Worm (Caenorhabditis elegans): ENCODE results near the gene F11D5.6.

F11D5.6 gene

DNA sequence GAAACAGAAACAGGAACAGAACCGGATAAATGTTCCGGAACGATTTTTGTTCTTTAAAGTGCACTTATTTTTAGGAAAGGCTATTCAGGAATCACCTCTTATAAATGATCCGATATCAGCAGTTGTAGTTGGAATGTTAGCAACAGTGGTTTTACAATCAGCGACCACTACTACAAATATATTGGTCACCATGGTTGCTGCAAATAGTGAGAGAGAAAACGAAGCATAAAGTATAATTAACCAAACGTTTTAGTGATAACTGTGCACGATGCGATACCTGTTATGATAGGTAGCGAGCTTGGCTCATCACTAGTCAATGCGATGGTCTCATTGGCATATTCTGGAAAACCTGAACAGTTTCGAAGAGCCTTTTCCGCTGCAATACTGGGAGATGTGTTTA lies 43.4 kb upstream of the F11D5.6 start:
- TF ChIP-seq blmp-1 (tag; optimal IDR thresholded peaks at IDR 0.05) (no peak), bed-3 (GFP tag; optimal IDR thresholded peaks at IDR 0.05) (no peak), M03D4.4 (tag; optimal IDR thresholded peaks at IDR 0.05) (no peak), sem-2 (GFP tag; optimal IDR thresholded peaks at IDR 0.05) (no peak), zip-8 (tag; optimal IDR thresholded peaks at IDR 0.05) (no peak), hlh-1 (tag; optimal IDR thresholded peaks at IDR 0.05) (no peak), nhr-28 (tag; optimal IDR thresholded peaks at IDR 0.05) (no peak), nhr-2 (tag; optimal IDR thresholded peaks at IDR 0.05) (no peak), drap-1 (GFP tag; optimal IDR thresholded peaks at IDR 0.05) (no peak), cnd-1 (tag; optimal IDR thresholded peaks at IDR 0.05) (no peak), ces-1 (GFP tag; optimal IDR thresholded peaks at IDR 0.05) (no peak), ceh-43 (GFP tag; optimal IDR thresholded peaks at IDR 0.05) (no peak), nhr-12 (tag; optimal IDR thresholded peaks at IDR 0.05) (no peak), flh-1 (GFP tag; optimal IDR thresholded peaks at IDR 0.05) (no peak), unc-62 (GFP tag; optimal IDR thresholded peaks at IDR 0.05) (no peak), unc-39 (tag; optimal IDR thresholded peaks at IDR 0.05) (no peak), mab-5 (tag; optimal IDR thresholded peaks at IDR 0.05) (no peak)

DNA sequence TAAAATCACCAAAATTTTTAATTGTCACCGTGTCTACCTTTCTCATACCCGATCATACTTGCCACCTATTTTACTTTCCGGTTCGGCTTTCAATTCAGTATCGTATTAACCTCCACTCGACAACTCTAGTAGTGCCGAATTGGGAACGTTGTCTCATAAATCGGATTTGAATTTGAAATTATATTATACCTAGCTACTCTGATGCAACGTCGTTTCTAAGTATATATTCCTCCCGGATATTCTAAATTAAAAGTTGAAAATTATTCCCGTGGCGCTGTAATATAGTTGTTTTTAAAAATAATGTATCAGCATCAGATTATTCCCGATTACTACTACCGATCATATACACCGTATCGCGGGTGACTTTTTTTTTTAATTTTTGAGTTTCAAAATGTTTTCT lies 42.6 kb upstream of the F11D5.6 start, which contains the start of gene ZK563.2:
Gene ZK563.2 (plus strand): TSS at position 301 of the 400 bp plus-strand sequence.
- TF ChIP-seq bed-3 (GFP tag; optimal IDR thresholded peaks at IDR 0.05) (no peak), nhr-76 (tag; optimal IDR thresholded peaks at IDR 0.05) (no peak), ceh-39 (tag; optimal IDR thresholded peaks at IDR 0.05) (no peak), lsy-2 (tag; optimal IDR thresholded peaks at IDR 0.05) (no peak), M03D4.4 (tag; optimal IDR thresholded peaks at IDR 0.05) (no peak), tbx-8 (GFP tag; optimal IDR thresholded peaks at IDR 0.05) (no peak), nhr-237 (tag; optimal IDR thresholded peaks at IDR 0.05) (no peak), pha-4 (tag; optimal IDR thresholded peaks at IDR 0.05) (no peak), blmp-1 (tag; optimal IDR thresholded peaks at IDR 0.05) (no peak), ham-2 (GFP tag; optimal IDR thresholded peaks at IDR 0.05) (no peak), hlh-1 (tag; optimal IDR thresholded peaks at IDR 0.05) (no peak), mls-2 (tag; optimal IDR thresholded peaks at IDR 0.05) (no peak), lin-13 (tag; optimal IDR thresholded peaks at IDR 0.05) (no peak), lin-32 (GFP tag; optimal IDR thresholded peaks at IDR 0.05) (no peak), sem-2 (GFP tag; optimal IDR thresholded peaks at IDR 0.05) (no peak), snpc-4 (tag; optimal IDR thresholded peaks at IDR 0.05) (no peak), ceh-83 (GFP tag; optimal IDR thresholded peaks at IDR 0.05) (no peak), ztf-11 (tag; optimal IDR thresholded peaks at IDR 0.05) (no peak)

ce11 chrX:3366782-3367181 lies 40.7 kb upstream of the F11D5.6 start:
- TF ChIP-seq nhr-28 (tag; optimal IDR thresholded peaks at IDR 0.05) = no peak
- TF ChIP-seq tbx-8 (GFP tag; optimal IDR thresholded peaks at IDR 0.05) = no peak
- TF ChIP-seq nhr-2 (tag; optimal IDR thresholded peaks at IDR 0.05) = no peak
- TF ChIP-seq ces-1 (GFP tag; optimal IDR thresholded peaks at IDR 0.05) = no peak
- TF ChIP-seq ham-2 (GFP tag; optimal IDR thresholded peaks at IDR 0.05) = no peak
- no peak for TF ChIP-seq drap-1 (GFP tag; optimal IDR thresholded peaks at IDR 0.05)
- no peak for TF ChIP-seq mls-2 (tag; optimal IDR thresholded peaks at IDR 0.05)

- no peak for TF ChIP-seq nhr-237 (tag; optimal IDR thresholded peaks at IDR 0.05)
- no peak for TF ChIP-seq mep-1 (tag; optimal IDR thresholded peaks at IDR 0.05)
These were observed 36.3 kb upstream of the F11D5.6 start, which contains the start of gene dhs-26 for ce11 chrX:3362378-3362777. TSS of gene dhs-26 (minus strand) at chrX:3362493.

DNA sequence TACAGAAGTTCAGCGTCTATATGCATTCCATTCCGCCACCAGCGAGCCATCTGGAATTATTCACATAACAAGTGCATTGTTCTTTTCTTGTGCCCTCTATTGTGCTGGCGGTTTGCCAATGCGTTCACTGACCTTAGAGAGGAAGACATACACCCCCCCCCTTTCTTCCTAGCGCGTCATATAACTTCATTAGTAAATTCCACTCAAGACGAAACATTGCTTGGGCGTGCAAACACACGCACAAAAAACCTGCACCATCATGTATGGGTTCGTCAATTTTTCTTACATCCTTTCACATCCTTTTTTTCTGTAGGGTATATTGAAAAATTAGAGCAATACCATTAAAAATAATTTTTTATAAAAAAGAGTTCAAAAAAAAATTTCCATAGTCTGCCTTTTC lies 25.5 kb upstream of the F11D5.6 start, which contains the start of gene ZK816.1:
Gene ZK816.1 (plus strand): TSS at position 187 of the 400 bp plus-strand sequence.
- TF ChIP-seq mep-1 (tag; optimal IDR thresholded peaks at IDR 0.05) (no peak), ztf-11 (tag; optimal IDR thresholded peaks at IDR 0.05) (no peak), nhr-12 (tag; optimal IDR thresholded peaks at IDR 0.05) (no peak), tbx-8 (GFP tag; optimal IDR thresholded peaks at IDR 0.05) (no peak), snpc-4 (tag; optimal IDR thresholded peaks at IDR 0.05) (no peak), ceh-43 (GFP tag; optimal IDR thresholded peaks at IDR 0.05) (no peak), pha-4 (tag; optimal IDR thresholded peaks at IDR 0.05) (no peak), ham-2 (GFP tag; optimal IDR thresholded peaks at IDR 0.05) (no peak), unc-120 (tag; optimal IDR thresholded peaks at IDR 0.05; ENCODE audit: poor library complexity, severe bottlenecking) (no peak), ces-1 (GFP tag; optimal IDR thresholded peaks at IDR 0.05) (peak; percentile 82), mls-2 (tag; optimal IDR thresholded peaks at IDR 0.05) (peak; percentile 18), sem-2 (GFP tag; optimal IDR thresholded peaks at IDR 0.05) (no peak), ceh-39 (tag; optimal IDR thresholded peaks at IDR 0.05) (no peak), nhr-237 (tag; optimal IDR thresholded peaks at IDR 0.05) (no peak), hlh-1 (tag; optimal IDR thresholded peaks at IDR 0.05) (no peak)
